Worm (Caenorhabditis elegans) whole organism, L1 larva: Measurements from ENCODE around the gene F58B4.5.

Experiments used
- aly-2 ChIP-seq: fragments of 150-350 bp; optimal IDR thresholded peaks from 2 replicates; lab custom pipeline; 2014; ENCODE audit warnings: missing biosample characterization, missing genetic modification characterization
- ama-1 ChIP-seq: fragments of 150-350 bp; optimal IDR thresholded peaks from 2 replicates; lab custom pipeline; 2014
- elt-2 ChIP-seq: sonication (generic microtip); optimal IDR thresholded peaks from 2 replicates; lab custom pipeline; 2016; ENCODE audit warnings: missing genetic modification characterization, mild to moderate bottlenecking, inconsistent platforms, missing compliant biosample characterization, missing genetic modification reagents
- lin-35 ChIP-seq, 2 experiments: fragments of 150-350 bp; optimal IDR thresholded peaks; 2 replicates each; lab custom pipeline; 2014; ENCODE audit warnings: missing biosample characterization in 2 of 2, missing genetic modification characterization in 2 of 2, missing genetic modification reagents in 2 of 2
- mdl-1 ChIP-seq, 2 experiments: fragments of 150-350 bp; optimal IDR thresholded peaks; 2 replicates each; lab custom pipeline; 2014 to 2017; ENCODE audit warnings: missing biosample characterization in 2 of 2, missing genetic modification characterization in 2 of 2, inconsistent platforms in 1 of 2
- nhr-11 ChIP-seq: fragments of 150-350 bp; optimal IDR thresholded peaks from 2 replicates; lab custom pipeline; 2014; ENCODE audit warnings: missing biosample characterization, missing genetic modification characterization
- snpc-4 ChIP-seq: fragments of 150-350 bp; optimal IDR thresholded peaks from 2 replicates; lab custom pipeline; 2014; ENCODE audit warnings: missing biosample characterization, missing genetic modification characterization
- swsn-7 ChIP-seq: sonication (generic microtip); optimal IDR thresholded peaks from 2 replicates; lab custom pipeline; 2016; ENCODE audit warnings: missing genetic modification characterization, missing compliant biosample characterization
- unc-30 ChIP-seq: sonication (generic microtip); optimal IDR thresholded peaks from 2 replicates; lab custom pipeline; 2017; ENCODE audit warnings: missing biosample characterization, missing genetic modification characterization
- zag-1 ChIP-seq: fragments of 150-350 bp; optimal IDR thresholded peaks from 2 replicates; lab custom pipeline; 2014; ENCODE audit warnings: missing biosample characterization, missing genetic modification characterization
- ztf-11 ChIP-seq, 2 experiments: sonication (generic microtip); optimal IDR thresholded peaks; 2 replicates each; lab custom pipeline; 2016 to 2017; ENCODE audit warnings: missing genetic modification characterization in 2 of 2, missing biosample characterization in 1 of 2, missing compliant biosample characterization in 1 of 2

DNA sequence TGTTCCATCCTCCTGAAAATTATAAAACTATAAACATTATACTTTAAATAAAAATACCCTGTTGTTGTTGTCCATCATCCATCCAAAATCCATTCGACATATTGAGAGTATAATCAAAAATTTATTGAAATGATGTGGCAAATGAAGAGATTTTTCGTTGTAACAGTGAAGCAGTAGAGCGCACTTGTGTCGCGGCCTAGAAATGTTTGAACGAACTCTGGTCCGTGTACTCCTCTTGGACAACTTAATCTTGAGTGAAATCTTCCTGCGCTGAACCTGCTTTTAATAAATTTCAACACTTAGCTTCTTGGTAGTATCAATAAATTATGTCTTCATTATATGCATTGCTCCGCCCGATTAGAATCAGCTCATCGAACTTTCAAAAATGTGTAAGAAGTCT, 37.9 kb upstream of the F58B4.5 start, which contains the start of the genes F32D8.14 and F32D8.5:
- TF ChIP-seq ztf-11 (tag; optimal IDR thresholded peaks at IDR 0.05; lab: Kevin White, UChicago) (peak in 1 of 2 experiments; percentile 86), lin-35 (GFP tag; optimal IDR thresholded peaks at IDR 0.05; lab: Kevin White, UChicago) (peak; percentile 85 to 88), zag-1 (no peak), nhr-11 (tag; lab: Kevin White, UChicago) (no peak), swsn-7 (tag; lab: Kevin White, UChicago) (peak; percentile 91), aly-2 (tag; lab: Kevin White, UChicago) (peak; percentile 4), ama-1 (no peak), snpc-4 (tag; lab: Kevin White, UChicago) (peak; percentile 51), unc-30 (tag; lab: Kevin White, UChicago) (no peak), elt-2 (tag; lab: Kevin White, UChicago) (peak; percentile 53), mdl-1 (tag; optimal IDR thresholded peaks at IDR 0.05; lab: Kevin White, UChicago) (peak in 1 of 2 experiments; percentile 72)
